Fruit fly (Drosophila melanogaster) whole organism, wandering third instar larva: ENCODE data around the gene CG14435.

ENCODE experiments used
- CG9705 ChIP-seq: fragments of 200-800 bp; sonication (Bioruptor generic); optimal IDR thresholded peaks from 2 replicates; lab custom pipeline; 2018; ENCODE audit warnings: missing biosample characterization, mild to moderate bottlenecking, missing genetic modification characterization
- CrebA ChIP-seq: fragments of 200-800 bp; sonication (Bioruptor generic); optimal IDR thresholded peaks from 2 replicates; lab custom pipeline; 2016; ENCODE audit warnings: missing biosample characterization, mild to moderate bottlenecking, missing genetic modification characterization, borderline replicate concordance
- Dif ChIP-seq: fragments of 200-275, 200-300 bp; sonication (Bioruptor generic); optimal IDR thresholded peaks from 2 replicates; lab custom pipeline; 2018; ENCODE audit warnings: missing biosample characterization, missing genetic modification characterization; ENCODE audit not compliant: partially characterized antibody
- GATAd ChIP-seq: sonication (Bioruptor generic); optimal IDR thresholded peaks from 2 replicates; lab custom pipeline; 2016; ENCODE audit warnings: missing biosample characterization, missing genetic modification characterization
- OdsH ChIP-seq: fragments of 200-800 bp; sonication (Bioruptor generic); optimal IDR thresholded peaks from 2 replicates; lab custom pipeline; 2016; ENCODE audit warnings: missing biosample characterization, mild to moderate bottlenecking, missing genetic modification characterization
- Vsx2 ChIP-seq: fragments of 200-300, 225-300 bp; sonication (Bioruptor generic); optimal IDR thresholded peaks from 2 replicates; lab custom pipeline; 2018; ENCODE audit warnings: missing biosample characterization, missing genetic modification characterization; ENCODE audit not compliant: partially characterized antibody
- ey ChIP-seq: fragments of 200-800 bp; sonication (Bioruptor generic); optimal IDR thresholded peaks from 2 replicates; lab custom pipeline; 2016; ENCODE audit warnings: missing biosample characterization, missing genetic modification characterization
- foxo ChIP-seq, 2 experiments: fragments of 200-800 bp; sonication (Bioruptor generic); optimal IDR thresholded peaks; 2 replicates in 1 of 2; 3 replicates in 1 of 2; lab custom pipeline; 2016 to 2017; ENCODE audit warnings: missing biosample characterization in 2 of 2, missing genetic modification characterization in 2 of 2
- h ChIP-seq: fragments of 200-800 bp; sonication (Bioruptor generic); optimal IDR thresholded peaks from 3 replicates; lab custom pipeline; 2016; ENCODE audit warnings: missing biosample characterization, mild to moderate bottlenecking, missing genetic modification characterization
- jim ChIP-seq: fragments of 175-275, 200-325 bp; sonication (Bioruptor generic); optimal IDR thresholded peaks from 2 replicates; lab custom pipeline; 2016; ENCODE audit warnings: missing biosample characterization, mild to moderate bottlenecking, missing genetic modification characterization
- pan ChIP-seq: fragments of >200 bp; optimal IDR thresholded peaks from 2 replicates; lab custom pipeline; 2017
- psq ChIP-seq: fragments of 200-800 bp; sonication (Bioruptor generic); optimal IDR thresholded peaks from 3 replicates; lab custom pipeline; 2017; ENCODE audit warnings: missing biosample characterization, mild to moderate bottlenecking, missing genetic modification characterization, moderate library complexity
- sv ChIP-seq: fragments of 200-800 bp; sonication (Bioruptor generic); optimal IDR thresholded peaks from 3 replicates; lab custom pipeline; 2016; ENCODE audit warnings: missing biosample characterization, missing genetic modification characterization
- usp ChIP-seq: fragments of >200 bp; optimal IDR thresholded peaks from 2 replicates; lab custom pipeline; 2017; ENCODE audit warnings: missing biosample characterization, missing genetic modification characterization

- TF ChIP-seq OdsH (no peak), pan (lab: Kevin White, UChicago) (no peak), sv (GFP tag; lab: Kevin White, UChicago) (no peak), ey (GFP tag; lab: Kevin White, UChicago) (no peak), CrebA (no peak), usp (no peak), foxo (GFP tag; optimal IDR thresholded peaks at IDR 0.05; lab: Kevin White, UChicago) (no peak), psq (GFP tag; lab: Kevin White, UChicago) (no peak), Vsx2 (GFP tag; lab: Kevin White, UChicago) (no peak), h (no peak), jim (no peak), GATAd (GFP tag; lab: Kevin White, UChicago) (no peak), CG9705 (GFP tag; lab: Kevin White, UChicago) (no peak), Dif (GFP tag; lab: Kevin White, UChicago) (no peak)
Observed at dm6 chrX:6871746-6872145, 28.0 kb upstream of the CG14435 start.
